Fruit fly (Drosophila melanogaster) whole organism, pupa: ENCODE measurements around the gene CG10600.

ENCODE experiments used
- D1 ChIP-seq: fragments of 200-800 bp; sonication (Bioruptor generic); optimal IDR thresholded peaks from 2 replicates; lab custom pipeline; 2018; ENCODE audit warnings: missing biosample characterization, mild to moderate bottlenecking, missing genetic modification characterization, moderate library complexity
- EcR ChIP-seq: fragments of 200-800 bp; sonication (Bioruptor generic); optimal IDR thresholded peaks from 3 replicates; lab custom pipeline; 2019; ENCODE audit warnings: missing biosample characterization, missing genetic modification characterization, mild to moderate bottlenecking, moderate library complexity, missing genetic modification reagents
- gl ChIP-seq: fragments of 200-800 bp; sonication (Bioruptor generic); optimal IDR thresholded peaks from 2 replicates; lab custom pipeline; 2018; ENCODE audit warnings: missing biosample characterization, mild to moderate bottlenecking, missing genetic modification characterization

dm6 chr2L:18805637-18806403, 33.7 kb downstream of the CG10600 start:
- no peak for TF ChIP-seq EcR (GFP tag; lab: Kevin White, UChicago)
- no peak for TF ChIP-seq D1 (tag; lab: Kevin White, UChicago)
- TF ChIP-seq gl (tag; lab: Kevin White, UChicago), result no peak
